Fruit fly (Drosophila melanogaster) whole organism, prepupa: ENCODE results near the gene betaNACtes1.

ENCODE experiments used
- CG32006 ChIP-seq: fragments of 200-800 bp; sonication (Bioruptor generic); optimal IDR thresholded peaks from 3 replicates; lab custom pipeline; 2017; ENCODE audit warnings: missing biosample characterization, mild to moderate bottlenecking, missing genetic modification characterization
- Ets21C ChIP-seq: fragments of 200-800 bp; sonication (Bioruptor generic); optimal IDR thresholded peaks from 3 replicates; lab custom pipeline; 2016; ENCODE audit warnings: missing biosample characterization, missing genetic modification characterization
- Gug ChIP-seq: fragments of 200-800 bp; sonication (Bioruptor generic); IDR thresholded peaks from 2 replicates; pipeline ENCODE4 v1.3.6; 2022; ENCODE audit warnings: missing biosample characterization, missing genetic modification characterization
- Hr38 ChIP-seq: sonication (Bioruptor generic); optimal IDR thresholded peaks from 2 replicates; lab custom pipeline; 2016; ENCODE audit warnings: missing biosample characterization, missing genetic modification characterization
- Sox102F ChIP-seq: fragments of 200-800 bp; sonication (Bioruptor generic); optimal IDR thresholded peaks from 2 replicates; lab custom pipeline; 2016; ENCODE audit warnings: missing biosample characterization, mild to moderate bottlenecking, missing genetic modification characterization
- Sox14 ChIP-seq: fragments of 200-800 bp; sonication (Bioruptor generic); optimal IDR thresholded peaks from 3 replicates; lab custom pipeline; 2016; ENCODE audit warnings: missing biosample characterization, missing genetic modification characterization
- acj6 ChIP-seq: fragments of 200-800 bp; sonication (Bioruptor generic); optimal IDR thresholded peaks from 3 replicates; lab custom pipeline; 2016; ENCODE audit warnings: missing biosample characterization, missing genetic modification characterization
- dsx ChIP-seq: fragments of 200-800 bp; optimal IDR thresholded peaks from 3 replicates; lab custom pipeline; 2019; ENCODE audit warnings: missing biosample characterization, mild to moderate bottlenecking, missing genetic modification characterization, moderate library complexity; ENCODE audit not compliant: poor library complexity, severe bottlenecking
- fd59A ChIP-seq: fragments of 200-800 bp; sonication (Bioruptor generic); optimal IDR thresholded peaks from 2 replicates; lab custom pipeline; 2017; ENCODE audit warnings: missing biosample characterization, mild to moderate bottlenecking, missing genetic modification characterization, missing genetic modification reagents
- pdm3 ChIP-seq: fragments of 200-800 bp; sonication (Bioruptor generic); optimal IDR thresholded peaks from 3 replicates; lab custom pipeline; 2016; ENCODE audit warnings: missing biosample characterization, missing genetic modification characterization
- vri ChIP-seq: fragments of 200-800 bp; sonication (Bioruptor generic); optimal IDR thresholded peaks from 3 replicates; lab custom pipeline; 2016; ENCODE audit warnings: missing biosample characterization, mild to moderate bottlenecking, missing genetic modification characterization

DNA sequence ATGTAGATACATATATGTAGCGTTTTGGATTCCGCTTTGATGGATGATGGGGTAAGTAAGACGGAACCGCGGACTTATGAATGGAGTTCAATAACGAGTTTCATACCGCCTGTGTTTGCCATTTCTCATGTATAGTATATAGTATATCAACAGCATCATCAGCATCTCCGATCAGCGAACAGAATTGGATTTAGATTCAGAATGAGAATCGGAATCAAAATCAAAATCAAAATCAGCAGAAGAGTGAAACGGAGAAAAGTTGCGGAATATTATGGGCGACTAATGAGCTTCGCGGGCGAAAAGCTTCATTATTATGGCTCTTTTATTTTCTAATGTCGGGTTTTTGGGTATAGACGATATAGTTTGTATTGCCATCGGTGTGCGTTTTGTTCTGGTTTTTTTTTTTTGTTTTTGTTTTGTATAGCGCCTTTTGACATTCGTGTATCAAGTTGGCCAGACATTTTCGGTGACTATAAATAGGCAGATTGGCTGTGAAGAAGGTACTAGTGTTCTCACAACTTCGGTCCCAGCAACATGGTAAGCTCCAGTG is 11.7 kb upstream of the betaNACtes1 start, which contains the start of gene CG32603:
- TF ChIP-seq Gug (GFP tag; lab: Robert Waterston, UW) (no peak), Ets21C (GFP tag; lab: Kevin White, UChicago) (no peak), Sox102F (GFP tag; lab: Kevin White, UChicago) (no peak), fd59A (GFP tag; lab: Kevin White, UChicago) (no peak), CG32006 (GFP tag; lab: Kevin White, UChicago) (no peak), pdm3 (GFP tag; lab: Kevin White, UChicago) (no peak), vri (GFP tag; lab: Kevin White, UChicago) (no peak), dsx (GFP tag; lab: Kevin White, UChicago) (no peak), acj6 (GFP tag; lab: Kevin White, UChicago) (no peak), Hr38 (no peak), Sox14 (no peak)
